In genomic region chrIII:7272828-7273227, ce11 we compare ENCODE assay signal across 6 worm cellular contexts.
TF ChIP-seq lines count a peak whose summit lies in the region.

No protein-coding gene starts in this region.

TF ChIP-seq in whole organism, L1 larva, 84 proteins besides CTCF, POLR2A, EP300 and RAD21 (continues in another document):
- TF ChIP-seq unc-86 (tag; optimal IDR thresholded peaks at IDR 0.05; lab: Kevin White, UChicago) (no peak), lir-3 (tag; optimal IDR thresholded peaks at IDR 0.05; lab: Kevin White, UChicago; ENCODE audit: poor library complexity) (no peak), nhr-11 (tag; optimal IDR thresholded peaks at IDR 0.05; lab: Kevin White, UChicago) (no peak), tbx-2 (tag; optimal IDR thresholded peaks at IDR 0.05; lab: Kevin White, UChicago) (peak; percentile 69), hlh-4 (tag; optimal IDR thresholded peaks at IDR 0.05; lab: Kevin White, UChicago) (no peak), irx-1 (tag; optimal IDR thresholded peaks at IDR 0.05; lab: Kevin White, UChicago) (peak; percentile 21), C16A3.4 (tag; optimal IDR thresholded peaks at IDR 0.05; lab: Kevin White, UChicago) (peak; percentile 21), skn-1 (tag; optimal IDR thresholded peaks at IDR 0.05; lab: Kevin White, UChicago) (no peak), aly-2 (tag; optimal IDR thresholded peaks at IDR 0.05; lab: Kevin White, UChicago) (no peak), isw-1 (GFP tag; IDR thresholded peaks at IDR 0.05; lab: Robert Waterston, UW) (no peak), nhr-85 (tag; lab: Kevin White, UChicago) (peak; percentile 96), nhr-90 (tag; optimal IDR thresholded peaks at IDR 0.05; lab: Kevin White, UChicago; ENCODE audit: poor library complexity) (peak; percentile 82), C04F5.9 (tag; optimal IDR thresholded peaks at IDR 0.05; lab: Kevin White, UChicago) (no peak), pqm-1 (tag; optimal IDR thresholded peaks at IDR 0.05; lab: Kevin White, UChicago) (no peak), ztf-11 (tag; optimal IDR thresholded peaks at IDR 0.05; lab: Kevin White, UChicago) (no peak), lin-39 (tag; optimal IDR thresholded peaks at IDR 0.05; lab: Kevin White, UChicago) (no peak)

TF ChIP-seq in whole organism, L2 larva, 48 proteins besides CTCF, POLR2A, EP300 and RAD21 (continues in another document):
- TF ChIP-seq C34F6.9 (tag; optimal IDR thresholded peaks at IDR 0.05; lab: Kevin White, UChicago) (no peak), blmp-1 (tag; optimal IDR thresholded peaks at IDR 0.05; lab: Kevin White, UChicago; ENCODE audit: insufficient read depth) (peak; percentile 85), peb-1 (tag; optimal IDR thresholded peaks at IDR 0.05; lab: Kevin White, UChicago) (no peak), nhr-25 (tag; optimal IDR thresholded peaks at IDR 0.05; lab: Kevin White, UChicago) (peak; percentile 51), ama-1 (optimal IDR thresholded peaks at IDR 0.05; lab: Kevin White, UChicago) (peak; percentile 13), mdl-1 (tag; optimal IDR thresholded peaks at IDR 0.05; lab: Kevin White, UChicago) (peak in 1 of 2 experiments; percentile 32), nhr-237 (tag; optimal IDR thresholded peaks at IDR 0.05; lab: Kevin White, UChicago) (no peak), gmeb-1 (tag; optimal IDR thresholded peaks at IDR 0.05; lab: Kevin White, UChicago) (peak; percentile 71), sma-9 (GFP tag; optimal IDR thresholded peaks at IDR 0.05; lab: Kevin White, UChicago) (peak; percentile 86), sma-9 (tag; optimal IDR thresholded peaks at IDR 0.05; lab: Kevin White, UChicago) (no peak), crh-2 (tag; optimal IDR thresholded peaks at IDR 0.05; lab: Kevin White, UChicago) (peak; percentile 55), fos-1 (tag; optimal IDR thresholded peaks at IDR 0.05; lab: Kevin White, UChicago) (peak; percentile 63), lsy-2 (tag; optimal IDR thresholded peaks at IDR 0.05; lab: Kevin White, UChicago) (peak in 1 of 2 experiments; percentile 46), sma-3 (GFP tag; optimal IDR thresholded peaks at IDR 0.05; lab: Kevin White, UChicago) (peak; percentile 82), aly-2 (tag; optimal IDR thresholded peaks at IDR 0.05; lab: Kevin White, UChicago) (no peak)

TF ChIP-seq in whole organism, L3 larva, 47 proteins besides CTCF, POLR2A, EP300 and RAD21 (continues in another document):
- TF ChIP-seq nhr-25 (tag; optimal IDR thresholded peaks at IDR 0.05; lab: Kevin White, UChicago) (peak; percentile 21), fkh-10 (GFP tag; optimal IDR thresholded peaks at IDR 0.05; lab: Kevin White, UChicago) (no peak), elt-2 (tag; optimal IDR thresholded peaks at IDR 0.05; lab: Kevin White, UChicago) (peak; percentile 57), tbx-2 (tag; optimal IDR thresholded peaks at IDR 0.05; lab: Kevin White, UChicago) (no peak), nhr-23 (tag; optimal IDR thresholded peaks at IDR 0.05; lab: Kevin White, UChicago) (peak; percentile 81), lin-39 (tag; optimal IDR thresholded peaks at IDR 0.05; lab: Kevin White, UChicago) (no peak), lsy-12 (tag; optimal IDR thresholded peaks at IDR 0.05; lab: Kevin White, UChicago) (peak; percentile 46), sea-2 (GFP tag; optimal IDR thresholded peaks at IDR 0.05; lab: Kevin White, UChicago) (no peak), nfya-1 (tag; optimal IDR thresholded peaks at IDR 0.05; lab: Kevin White, UChicago; ENCODE audit: insufficient read depth) (peak; percentile 16), elt-3 (tag; optimal IDR thresholded peaks at IDR 0.05; lab: Kevin White, UChicago) (peak; percentile 14 to 71 (median 37)), pha-4 (tag; optimal IDR thresholded peaks at IDR 0.05; lab: Kevin White, UChicago) (peak; percentile 47), unc-62 (GFP tag; optimal IDR thresholded peaks at IDR 0.05; lab: Kevin White, UChicago) (no peak), nhr-43 (tag; optimal IDR thresholded peaks at IDR 0.05; lab: Kevin White, UChicago; ENCODE audit: poor library complexity, severe bottlenecking) (peak; percentile 79), egl-27 (tag; optimal IDR thresholded peaks at IDR 0.05; lab: Kevin White, UChicago) (peak; percentile 7), nhr-76 (tag; optimal IDR thresholded peaks at IDR 0.05; lab: Kevin White, UChicago) (no peak), ama-1 (optimal IDR thresholded peaks at IDR 0.05; lab: Kevin White, UChicago) (peak; percentile 22)

TF ChIP-seq in whole organism, L4 larva, 104 proteins besides CTCF, POLR2A, EP300 and RAD21 (continues in another document):
- TF ChIP-seq hlh-30 (tag; optimal IDR thresholded peaks at IDR 0.05; lab: Kevin White, UChicago; ENCODE audit: insufficient read depth), result peak; percentile 86
- TF ChIP-seq mxl-3 (GFP tag; optimal IDR thresholded peaks at IDR 0.05; lab: Kevin White, UChicago), result peak; percentile 62
- no peak for TF ChIP-seq zag-1 (tag; optimal IDR thresholded peaks at IDR 0.05; lab: Kevin White, UChicago)
- TF ChIP-seq mes-2 (tag; optimal IDR thresholded peaks at IDR 0.05; lab: Kevin White, UChicago; ENCODE audit: poor library complexity, severe bottlenecking), result peak; percentile 39
- TF ChIP-seq nhr-48 (tag; optimal IDR thresholded peaks at IDR 0.05; lab: Kevin White, UChicago), result peak; percentile 47
- TF ChIP-seq F49E8.2 (tag; optimal IDR thresholded peaks at IDR 0.05; lab: Kevin White, UChicago; ENCODE audit: borderline replicate concordance), result no peak
- peak; percentile 9 for TF ChIP-seq mep-1 (tag; optimal IDR thresholded peaks at IDR 0.05; lab: Kevin White, UChicago)
- no peak for TF ChIP-seq lin-39 (tag; optimal IDR thresholded peaks at IDR 0.05; lab: Kevin White, UChicago)
- peak; percentile 77 for TF ChIP-seq aha-1 (tag; lab: Kevin White, UChicago)
- TF ChIP-seq spr-1 (tag; optimal IDR thresholded peaks at IDR 0.05; lab: Kevin White, UChicago), result no peak
- 0 out of 2 replicates have a peak, but pooled peaks have one; percentile 42 for TF ChIP-seq tra-1 (GFP tag; IDR thresholded peaks at IDR 0.05; lab: Robert Waterston, UW)
- TF ChIP-seq hlh-11 (tag; optimal IDR thresholded peaks at IDR 0.05; lab: Kevin White, UChicago), result peak; percentile 81
- TF ChIP-seq nhr-28 (tag; optimal IDR thresholded peaks at IDR 0.05; lab: Kevin White, UChicago), result peak; percentile 66
- TF ChIP-seq mxl-2 (GFP tag; conservative IDR thresholded peaks at IDR 0.05; lab: Robert Waterston, UW), result no peak
- TF ChIP-seq lin-13 (GFP tag; optimal IDR thresholded peaks at IDR 0.05; lab: Kevin White, UChicago), result no peak
- no peak for TF ChIP-seq hmg-1.1 (GFP tag; IDR thresholded peaks at IDR 0.05; lab: Robert Waterston, UW)

TF ChIP-seq in whole organism, late embryonic, 69 proteins besides CTCF, POLR2A, EP300 and RAD21:
- no peak for TF ChIP-seq unc-3 (GFP tag; conservative IDR thresholded peaks at IDR 0.05; lab: Robert Waterston, UW)
- no peak for TF ChIP-seq unc-3 (tag; optimal IDR thresholded peaks at IDR 0.05; lab: Kevin White, UChicago)
- TF ChIP-seq hlh-30 (tag; optimal IDR thresholded peaks at IDR 0.05; lab: Kevin White, UChicago; ENCODE audit: insufficient read depth), result peak; percentile 65
- TF ChIP-seq dmd-4 (tag; optimal IDR thresholded peaks at IDR 0.05; lab: Kevin White, UChicago; ENCODE audit: borderline replicate concordance), result no peak

TF ChIP-seq in whole organism, young adult, 124 proteins besides CTCF, POLR2A, EP300 and RAD21 (continues in another document):
- TF ChIP-seq D2030.7 (GFP tag; IDR thresholded peaks at IDR 0.05; lab: Robert Waterston, UW), result no peak
- TF ChIP-seq sea-2 (GFP tag; IDR thresholded peaks at IDR 0.05; lab: Robert Waterston, UW), result no peak
- no peak for TF ChIP-seq F23B12.7 (tag; optimal IDR thresholded peaks at IDR 0.05; lab: Kevin White, UChicago; ENCODE audit: insufficient read depth)
- no peak for TF ChIP-seq let-607 (tag; optimal IDR thresholded peaks at IDR 0.05; lab: Kevin White, UChicago)
- TF ChIP-seq tlf-1 (GFP tag; optimal IDR thresholded peaks at IDR 0.05; lab: Kevin White, UChicago), result no peak
- TF ChIP-seq ekl-4 (GFP tag; IDR thresholded peaks at IDR 0.05; lab: Robert Waterston, UW), result no peak
- no peak for TF ChIP-seq efl-1 (GFP tag; optimal IDR thresholded peaks at IDR 0.05; lab: Kevin White, UChicago)
- TF ChIP-seq nhr-27 (tag; optimal IDR thresholded peaks at IDR 0.05; lab: Kevin White, UChicago), result no peak
- peak; percentile 52 for TF ChIP-seq nhr-80 (tag; optimal IDR thresholded peaks at IDR 0.05; lab: Kevin White, UChicago)
- no peak for TF ChIP-seq lag-1 (GFP tag; IDR thresholded peaks at IDR 0.05; lab: Robert Waterston, UW)
- no peak for TF ChIP-seq cebp-2 (GFP tag; IDR thresholded peaks at IDR 0.05; lab: Robert Waterston, UW)
- TF ChIP-seq gei-17 (GFP tag; optimal IDR thresholded peaks at IDR 0.05; lab: Kevin White, UChicago), result no peak
- TF ChIP-seq ceh-79 (tag; optimal IDR thresholded peaks at IDR 0.05; lab: Kevin White, UChicago), result no peak
- no peak for TF ChIP-seq sdz-38 (tag; optimal IDR thresholded peaks at IDR 0.05; lab: Kevin White, UChicago)
- no peak for TF ChIP-seq ceh-40 (GFP tag; IDR thresholded peaks at IDR 0.05; lab: Robert Waterston, UW)
- TF ChIP-seq dpl-1 (GFP tag; optimal IDR thresholded peaks at IDR 0.05; lab: Kevin White, UChicago), result no peak
- peak; percentile 59 for TF ChIP-seq somi-1 (GFP tag; optimal IDR thresholded peaks at IDR 0.05; lab: Kevin White, UChicago)
- no peak for TF ChIP-seq lsl-1 (GFP tag; optimal IDR thresholded peaks at IDR 0.05; lab: Kevin White, UChicago)
- no peak for TF ChIP-seq K11D2.4 (GFP tag; IDR thresholded peaks at IDR 0.05; lab: Robert Waterston, UW)
- TF ChIP-seq T26A5.8 (tag; optimal IDR thresholded peaks at IDR 0.05; lab: Kevin White, UChicago), result no peak
- TF ChIP-seq lsy-27 (tag; optimal IDR thresholded peaks at IDR 0.05; lab: Kevin White, UChicago; ENCODE audit: borderline replicate concordance, insufficient read depth), result no peak
- TF ChIP-seq athp-1 (tag; optimal IDR thresholded peaks at IDR 0.05; lab: Kevin White, UChicago), result no peak
- TF ChIP-seq F10E7.11 (tag; optimal IDR thresholded peaks at IDR 0.05; lab: Kevin White, UChicago), result no peak
- TF ChIP-seq snpc-4 (GFP tag; optimal IDR thresholded peaks at IDR 0.05; lab: Kevin White, UChicago), result no peak
- no peak for TF ChIP-seq snpc-4 (tag; optimal IDR thresholded peaks at IDR 0.05; lab: Kevin White, UChicago)
- no peak for TF ChIP-seq egl-44 (GFP tag; IDR thresholded peaks at IDR 0.05; lab: Robert Waterston, UW)
- no peak for TF ChIP-seq repo-1 (tag; optimal IDR thresholded peaks at IDR 0.05; lab: Kevin White, UChicago)
- no peak for TF ChIP-seq rec-8 (tag; optimal IDR thresholded peaks at IDR 0.05; lab: Kevin White, UChicago)
- TF ChIP-seq ztf-25 (GFP tag; IDR thresholded peaks at IDR 0.05; lab: Robert Waterston, UW), result no peak
- TF ChIP-seq mel-28 (tag; optimal IDR thresholded peaks at IDR 0.05; lab: Kevin White, UChicago; ENCODE audit: borderline replicate concordance), result no peak
- no peak for TF ChIP-seq akir-1 (GFP tag; optimal IDR thresholded peaks at IDR 0.05; lab: Kevin White, UChicago)
- TF ChIP-seq pbrm-1 (GFP tag; IDR thresholded peaks at IDR 0.05; lab: Robert Waterston, UW), result peak; percentile 37; the same call in 1 of the 2 replicates
- no peak for TF ChIP-seq madf-10 (tag; optimal IDR thresholded peaks at IDR 0.05; lab: Kevin White, UChicago)
